Worm (Caenorhabditis elegans) whole organism, midembryonic: ENCODE results near the gene clec-224.

Experiments used
- T22C8.4 ChIP-seq: fragments of 200-800 bp; sonication (Bioruptor generic); IDR thresholded peaks from 2 replicates; pipeline ENCODE4 v1.3.6; 2022; ENCODE audit warnings: missing genetic modification characterization, missing compliant biosample characterization
- cog-1 ChIP-seq: sonication (generic microtip); optimal IDR thresholded peaks from 2 replicates; lab custom pipeline; 2016; ENCODE audit warnings: missing genetic modification characterization, missing compliant biosample characterization
- flt-1 ChIP-seq: fragments of 200-800 bp; sonication (Bioruptor generic); IDR thresholded peaks from 2 replicates; pipeline ENCODE4 v1.3.6; 2022; ENCODE audit warnings: missing genetic modification characterization, missing compliant biosample characterization
- klf-2 ChIP-seq: fragments of 200-800 bp; sonication (Bioruptor generic); conservative IDR thresholded peaks from 2 replicates; pipeline ENCODE4 v1.3.6; 2022; ENCODE audit warnings: missing genetic modification reagents, missing genetic modification characterization, missing compliant biosample characterization
- med-1 ChIP-seq: sonication (generic microtip); optimal IDR thresholded peaks from 2 replicates; lab custom pipeline; 2017; ENCODE audit warnings: missing genetic modification characterization, mild to moderate bottlenecking, missing compliant biosample characterization, antibody characterized with exemption, missing genetic modification reagents; ENCODE audit not compliant: insufficient read depth
- ref-1 ChIP-seq: fragments of 200-800 bp; sonication (Bioruptor generic); conservative IDR thresholded peaks from 2 replicates; pipeline ENCODE4 v1.3.6; 2022; ENCODE audit warnings: missing genetic modification reagents, missing genetic modification characterization, missing compliant biosample characterization
- tab-1 ChIP-seq: fragments of 200-800 bp; sonication (Bioruptor generic); IDR thresholded peaks from 2 replicates; pipeline ENCODE4 v1.3.6; 2022; ENCODE audit warnings: missing genetic modification characterization, missing compliant biosample characterization
- ztf-23 ChIP-seq: fragments of 200-800 bp; sonication (Bioruptor generic); IDR thresholded peaks from 2 replicates; pipeline ENCODE4 v1.3.6; 2022; ENCODE audit warnings: missing genetic modification reagents, missing genetic modification characterization, missing compliant biosample characterization
- ztf-29 ChIP-seq: fragments of 200-800 bp; sonication (Bioruptor generic); IDR thresholded peaks from 2 replicates; pipeline ENCODE4 v1.3.6; 2022; ENCODE audit warnings: missing genetic modification reagents, missing genetic modification characterization, missing compliant biosample characterization

DNA sequence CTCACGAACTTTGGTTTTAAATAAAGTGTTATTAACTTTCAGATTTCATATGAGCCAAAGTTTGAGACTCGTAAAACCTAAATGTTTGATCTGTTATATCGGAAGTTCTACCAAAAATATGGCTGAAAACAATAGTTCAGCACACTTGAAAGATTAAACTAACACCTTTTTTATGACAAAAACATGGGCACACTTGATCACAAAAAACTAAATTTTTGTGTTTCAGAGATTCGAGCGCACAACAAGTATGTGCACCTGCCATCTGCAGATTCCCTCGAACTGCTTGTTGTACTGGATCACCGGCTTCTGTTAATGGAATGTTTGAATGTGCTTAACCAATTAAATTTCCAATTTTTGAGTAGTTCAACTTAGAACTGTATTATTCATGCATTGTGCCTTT lies 25.5 kb downstream of the clec-224 start:
- no peak for TF ChIP-seq cog-1 (tag; lab: Kevin White, UChicago)
- no peak for TF ChIP-seq flt-1 (GFP tag; lab: Robert Waterston, UW)
- no peak for TF ChIP-seq T22C8.4 (GFP tag; lab: Robert Waterston, UW)
- no peak for TF ChIP-seq ztf-23 (GFP tag; lab: Robert Waterston, UW)
- TF ChIP-seq med-1 (GFP tag; lab: Kevin White, UChicago), result no peak
- TF ChIP-seq ref-1 (GFP tag; lab: Robert Waterston, UW), result no peak
- no peak for TF ChIP-seq klf-2
- TF ChIP-seq tab-1 (GFP tag; lab: Robert Waterston, UW), result no peak
- TF ChIP-seq ztf-29, result no peak
